Worm (Caenorhabditis elegans) whole organism, young adult: ENCODE measurements around the gene vnut-1.

Experiments
- F10E7.11 ChIP-seq: sonication (generic microtip); optimal IDR thresholded peaks from 2 replicates; lab custom pipeline; 2017; ENCODE audit warnings: mild to moderate bottlenecking, missing genetic modification characterization, moderate library complexity, missing compliant biosample characterization
- F39B2.1 ChIP-seq: fragments of 200-800 bp; sonication (Bioruptor generic); IDR thresholded peaks from 2 replicates; pipeline ENCODE4 v1.3.6; 2022; ENCODE audit warnings: missing genetic modification reagents, missing genetic modification characterization, missing compliant biosample characterization
- K11D2.4 ChIP-seq: fragments of 200-800 bp; sonication (Bioruptor generic); IDR thresholded peaks from 2 replicates; pipeline ENCODE4 v1.3.6; 2022; ENCODE audit warnings: missing genetic modification reagents, missing genetic modification characterization, missing compliant biosample characterization
- ama-1 ChIP-seq, 3 experiments: fragments of 150-350 bp in 1 of 3; sonication (generic microtip) in 2 of 3; optimal IDR thresholded peaks; 2 replicates each; lab custom pipeline; 2014 to 2018; ENCODE audit warnings: missing biosample characterization in 2 of 3, missing genetic modification characterization in 2 of 3, missing genetic modification reagents in 2 of 3
- dox-1 ChIP-seq: fragments of 200-800 bp; sonication (Bioruptor generic); IDR thresholded peaks from 2 replicates; pipeline ENCODE4 v1.3.6; 2022; ENCODE audit warnings: missing genetic modification reagents, missing genetic modification characterization, missing compliant biosample characterization
- hlh-26 ChIP-seq: fragments of 200-800 bp; sonication (Bioruptor generic); conservative IDR thresholded peaks from 2 replicates; pipeline ENCODE4 v1.3.6; 2022; ENCODE audit warnings: missing genetic modification reagents, missing genetic modification characterization, missing compliant biosample characterization
- hmg-20 ChIP-seq: fragments of 200-800 bp; sonication (Bioruptor generic); IDR thresholded peaks from 2 replicates; pipeline ENCODE4 v1.3.6; 2022; ENCODE audit warnings: missing genetic modification reagents, missing genetic modification characterization, missing compliant biosample characterization
- lin-54 ChIP-seq: fragments of 200-800 bp; sonication (Bioruptor generic); optimal IDR thresholded peaks from 2 replicates; lab custom pipeline; 2018; ENCODE audit warnings: mild to moderate bottlenecking, missing genetic modification characterization, missing compliant biosample characterization
- mes-4 ChIP-seq: sonication (generic microtip); optimal IDR thresholded peaks from 2 replicates; lab custom pipeline; 2016; ENCODE audit warnings: missing genotype, missing genetic modification characterization, missing compliant biosample characterization
- nfya-1 ChIP-seq: sonication (generic microtip); optimal IDR thresholded peaks from 2 replicates; lab custom pipeline; 2017; ENCODE audit warnings: antibody characterized with exemption, missing compliant biosample characterization, missing genetic modification characterization, borderline replicate concordance; ENCODE audit not compliant: insufficient read depth
- pha-4 ChIP-seq: fragments of 150-350 bp; sonication (generic microtip); optimal IDR thresholded peaks from 2 replicates; lab custom pipeline; 2014; ENCODE audit warnings: missing biosample characterization, missing genetic modification reagents, missing genetic modification characterization
- rpc-1 ChIP-seq, 2 experiments: fragments of 150-350 bp in 1 of 2; sonication (generic microtip) in 1 of 2; optimal IDR thresholded peaks; 2 replicates each; lab custom pipeline; 2014 to 2018; ENCODE audit warnings: missing biosample characterization in 1 of 2, missing genetic modification characterization in 1 of 2, missing genetic modification reagents in 1 of 2, missing genotype in 1 of 2
- ztf-25 ChIP-seq: fragments of 200-800 bp; sonication (Bioruptor generic); IDR thresholded peaks from 2 replicates; pipeline ENCODE4 v1.3.6; 2022; ENCODE audit warnings: missing genetic modification reagents, missing genetic modification characterization, missing compliant biosample characterization

ce11 chrII:14496809-14497208, 7.2 kb downstream of the vnut-1 start:
- TF ChIP-seq ama-1 (optimal IDR thresholded peaks at IDR 0.05; lab: Kevin White, UChicago), result peak; percentile 9
- peak; percentile 46 to 95 for TF ChIP-seq ama-1 (GFP tag; optimal IDR thresholded peaks at IDR 0.05; lab: Kevin White, UChicago)
- TF ChIP-seq hlh-26 (GFP tag; lab: Robert Waterston, UW), result no peak
- peak; percentile 93 for TF ChIP-seq ztf-25
- TF ChIP-seq hmg-20 (GFP tag; lab: Robert Waterston, UW), result peak; percentile 78; the same call in 1 of the 2 replicates
- TF ChIP-seq F10E7.11 (tag; lab: Kevin White, UChicago), result peak; percentile 70
- peak; percentile 86 for TF ChIP-seq lin-54 (GFP tag; lab: Kevin White, UChicago)
- no peak for TF ChIP-seq nfya-1
- TF ChIP-seq pha-4 (tag; lab: Kevin White, UChicago), result no peak
- peak; percentile 93 for TF ChIP-seq rpc-1 (optimal IDR thresholded peaks at IDR 0.05; lab: Kevin White, UChicago)
- TF ChIP-seq rpc-1 (tag; optimal IDR thresholded peaks at IDR 0.05; lab: Kevin White, UChicago), result peak; percentile 98
- peak; percentile 83 for TF ChIP-seq K11D2.4 (GFP tag; lab: Robert Waterston, UW)
- peak; percentile 94 for TF ChIP-seq dox-1
- no peak for TF ChIP-seq F39B2.1
- peak; percentile 84 for TF ChIP-seq mes-4 (tag; lab: Kevin White, UChicago)
